Worm (Caenorhabditis elegans): ENCODE results near the gene nas-19.

DNA sequence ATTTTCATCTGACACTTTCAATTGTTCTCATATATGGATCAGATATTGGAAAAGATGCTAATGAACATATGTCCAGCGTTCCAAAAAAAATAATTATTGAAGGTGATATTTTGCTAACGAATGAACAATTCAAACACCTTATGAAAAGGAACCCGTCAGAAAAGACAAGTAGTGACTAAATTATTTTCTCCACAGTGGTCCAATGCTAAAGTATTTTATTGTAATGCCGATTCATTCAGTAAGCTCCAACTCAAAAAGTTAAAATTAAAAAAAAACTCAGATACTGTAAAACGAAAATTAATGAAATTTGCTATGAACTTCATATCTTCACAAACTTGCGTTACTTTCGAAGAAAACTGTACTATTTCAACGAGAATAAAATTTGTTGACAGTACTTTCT, 10.5 kb downstream of the nas-19 start, which contains the start of gene nas-16:
- TF ChIP-seq tab-1 (GFP tag; IDR thresholded peaks at IDR 0.05): no peak
- no peak for TF ChIP-seq cog-1 (tag; optimal IDR thresholded peaks at IDR 0.05)
- no peak for TF ChIP-seq klf-2 (GFP tag; conservative IDR thresholded peaks at IDR 0.05)

Data from whole organism, midembryonic.